Worm (Caenorhabditis elegans) whole organism, late embryonic: Measurements from ENCODE around the gene wrt-7.

Experiments used
- C08G9.2 ChIP-seq: sonication (generic microtip); optimal IDR thresholded peaks from 2 replicates; lab custom pipeline; 2016; ENCODE audit warnings: mild to moderate bottlenecking, missing genetic modification characterization, moderate library complexity, missing compliant biosample characterization
- ama-1 ChIP-seq: fragments of 150-350 bp; optimal IDR thresholded peaks from 2 replicates; lab custom pipeline; 2014
- ceh-2 ChIP-seq: sonication (generic microtip); optimal IDR thresholded peaks from 2 replicates; lab custom pipeline; 2016; ENCODE audit warnings: missing genotype, missing genetic modification characterization, missing compliant biosample characterization
- ceh-45 ChIP-seq: fragments of 200-800 bp; sonication (Bioruptor generic); IDR thresholded peaks from 2 replicates; pipeline ENCODE4 v1.3.6; 2022; ENCODE audit warnings: missing genetic modification reagents, missing genetic modification characterization, missing compliant biosample characterization
- ets-4 ChIP-seq: sonication (generic microtip); optimal IDR thresholded peaks from 2 replicates; lab custom pipeline; 2016; ENCODE audit warnings: missing genetic modification characterization, missing compliant biosample characterization
- madf-2 ChIP-seq: sonication (generic microtip); optimal IDR thresholded peaks from 2 replicates; lab custom pipeline; 2017; ENCODE audit warnings: missing genetic modification characterization, missing compliant biosample characterization
- mec-3 ChIP-seq: sonication (generic microtip); optimal IDR thresholded peaks from 2 replicates; lab custom pipeline; 2016; ENCODE audit warnings: borderline replicate concordance, missing genetic modification characterization, missing compliant biosample characterization
- nhr-11 ChIP-seq: fragments of 150-350 bp; optimal IDR thresholded peaks from 2 replicates; lab custom pipeline; 2014; ENCODE audit warnings: missing biosample characterization, missing genetic modification characterization
- pag-3 ChIP-seq: sonication (generic microtip); optimal IDR thresholded peaks from 2 replicates; lab custom pipeline; 2016; ENCODE audit warnings: missing compliant biosample characterization, missing genetic modification characterization, borderline replicate concordance
- sox-2 ChIP-seq: fragments of 200-800 bp; sonication (Bioruptor generic); IDR thresholded peaks from 2 replicates; pipeline ENCODE4 v1.3.6; 2022; ENCODE audit warnings: missing genetic modification reagents, missing genetic modification characterization, missing compliant biosample characterization
- sox-4 ChIP-seq: sonication (generic microtip); optimal IDR thresholded peaks from 2 replicates; lab custom pipeline; 2017; ENCODE audit warnings: mild to moderate bottlenecking, missing genetic modification characterization, inconsistent platforms, missing compliant biosample characterization
- tbx-2 ChIP-seq: sonication (generic microtip); optimal IDR thresholded peaks from 2 replicates; lab custom pipeline; 2016; ENCODE audit warnings: missing genetic modification characterization, missing compliant biosample characterization
- zip-5 ChIP-seq: sonication (generic microtip); optimal IDR thresholded peaks from 2 replicates; lab custom pipeline; 2016; ENCODE audit warnings: missing genetic modification characterization, missing compliant biosample characterization
- ztf-16 ChIP-seq: sonication (generic microtip); optimal IDR thresholded peaks from 2 replicates; lab custom pipeline; 2017; ENCODE audit warnings: missing genetic modification characterization, missing compliant biosample characterization

ce11 chrV:15354648-15355047 is 17.3 kb upstream of the wrt-7 start, which contains the start of gene C29F3.7:
- TF ChIP-seq ceh-2 (tag; lab: Kevin White, UChicago), result no peak
- no peak for TF ChIP-seq sox-4
- TF ChIP-seq nhr-11 (tag; lab: Kevin White, UChicago), result no peak
- TF ChIP-seq zip-5, result no peak
- TF ChIP-seq ceh-45, result no peak
- TF ChIP-seq sox-2, result no peak
- no peak for TF ChIP-seq madf-2 (tag; lab: Kevin White, UChicago)
- no peak for TF ChIP-seq mec-3 (tag; lab: Kevin White, UChicago)
- TF ChIP-seq ets-4, result no peak
- no peak for TF ChIP-seq pag-3 (tag; lab: Kevin White, UChicago)
- no peak for TF ChIP-seq ama-1
- TF ChIP-seq ztf-16 (tag; lab: Kevin White, UChicago), result no peak
- no peak for TF ChIP-seq tbx-2
- TF ChIP-seq C08G9.2 (tag; lab: Kevin White, UChicago), result no peak
